Fruit fly (Drosophila melanogaster) whole organism, prepupa: ENCODE results near the gene Or71a.

Experiments
- CG10669 ChIP-seq: fragments of 200-800 bp; sonication (Bioruptor generic); optimal IDR thresholded peaks from 3 replicates; lab custom pipeline; 2018; ENCODE audit warnings: missing biosample characterization, mild to moderate bottlenecking, missing genetic modification characterization, moderate library complexity
- CG11294 ChIP-seq: fragments of 200-800 bp; sonication (Bioruptor generic); IDR thresholded peaks from 2 replicates; pipeline ENCODE4 v1.3.6; 2022; ENCODE audit warnings: missing biosample characterization, missing genetic modification characterization
- CG11762 ChIP-seq: fragments of 200-800 bp; sonication (Bioruptor generic); optimal IDR thresholded peaks from 3 replicates; lab custom pipeline; 2016; ENCODE audit warnings: missing biosample characterization, missing genetic modification characterization; ENCODE audit not compliant: insufficient read depth
- CG15336 ChIP-seq: fragments of 200-800 bp; sonication (Bioruptor generic); IDR thresholded peaks from 2 replicates; pipeline ENCODE4 v1.3.6; 2022; ENCODE audit warnings: missing biosample characterization, missing genetic modification characterization
- CG1621 ChIP-seq: fragments of 200-800 bp; sonication (Bioruptor generic); optimal IDR thresholded peaks from 3 replicates; lab custom pipeline; 2018; ENCODE audit warnings: missing biosample characterization, mild to moderate bottlenecking, missing genetic modification characterization
- CG16779 ChIP-seq: fragments of 200-800 bp; sonication (Bioruptor generic); optimal IDR thresholded peaks from 3 replicates; lab custom pipeline; 2017; ENCODE audit warnings: missing biosample characterization, mild to moderate bottlenecking, missing genetic modification characterization
- CG3032 ChIP-seq: fragments of 200-800 bp; optimal IDR thresholded peaks from 2 replicates; lab custom pipeline; 2019; ENCODE audit warnings: missing biosample characterization, mild to moderate bottlenecking, missing genetic modification characterization, moderate library complexity
- CG31627 ChIP-seq: fragments of 200-800 bp; sonication (Bioruptor generic); optimal IDR thresholded peaks from 3 replicates; lab custom pipeline; 2016; ENCODE audit warnings: missing biosample characterization, missing genetic modification characterization
- CG32006 ChIP-seq: fragments of 200-800 bp; sonication (Bioruptor generic); optimal IDR thresholded peaks from 3 replicates; lab custom pipeline; 2017; ENCODE audit warnings: missing biosample characterization, mild to moderate bottlenecking, missing genetic modification characterization
- CG34406 ChIP-seq: fragments of 200-800 bp; sonication (Bioruptor generic); optimal IDR thresholded peaks from 3 replicates; lab custom pipeline; 2016; ENCODE audit warnings: missing biosample characterization, missing genetic modification characterization
- CG3919 ChIP-seq: fragments of 200-800 bp; sonication (Bioruptor generic); optimal IDR thresholded peaks from 3 replicates; lab custom pipeline; 2016; ENCODE audit warnings: missing biosample characterization, missing genetic modification characterization
- CG4318 ChIP-seq: fragments of 200-800 bp; sonication (Bioruptor generic); optimal IDR thresholded peaks from 3 replicates; lab custom pipeline; 2017; ENCODE audit warnings: missing biosample characterization, mild to moderate bottlenecking, missing genetic modification characterization
- CG6276 ChIP-seq: fragments of 200-800 bp; sonication (Bioruptor generic); optimal IDR thresholded peaks from 2 replicates; lab custom pipeline; 2017; ENCODE audit warnings: missing biosample characterization, mild to moderate bottlenecking, missing genetic modification characterization
- CG6792 ChIP-seq: fragments of 200-800 bp; sonication (Bioruptor generic); optimal IDR thresholded peaks from 3 replicates; lab custom pipeline; 2016; ENCODE audit warnings: missing biosample characterization, missing genetic modification characterization
- CG6808 ChIP-seq: fragments of 200-800 bp; sonication (Bioruptor generic); optimal IDR thresholded peaks from 3 replicates; lab custom pipeline; 2017; ENCODE audit warnings: missing biosample characterization, missing genetic modification characterization, mild to moderate bottlenecking, moderate library complexity, missing genetic modification reagents
- CG6854 ChIP-seq: fragments of 200-800 bp; sonication (Bioruptor generic); optimal IDR thresholded peaks from 2 replicates; lab custom pipeline; 2017; ENCODE audit warnings: missing biosample characterization, mild to moderate bottlenecking, missing genetic modification characterization
- CG7368 ChIP-seq: fragments of 200-800 bp; sonication (Bioruptor generic); optimal IDR thresholded peaks from 3 replicates; lab custom pipeline; 2016; ENCODE audit warnings: missing biosample characterization, missing genetic modification characterization
- CG8319 ChIP-seq: fragments of 200-800 bp; sonication (Bioruptor generic); optimal IDR thresholded peaks from 3 replicates; lab custom pipeline; 2016; ENCODE audit warnings: missing biosample characterization, missing genetic modification characterization
- CG8632 ChIP-seq: fragments of 200-800 bp; sonication (Bioruptor generic); optimal IDR thresholded peaks from 3 replicates; lab custom pipeline; 2016; ENCODE audit warnings: missing biosample characterization, missing genetic modification characterization
- CG9139 ChIP-seq: fragments of 200-800 bp; sonication (Bioruptor generic); optimal IDR thresholded peaks from 3 replicates; lab custom pipeline; 2017; ENCODE audit warnings: missing biosample characterization, mild to moderate bottlenecking, missing genetic modification characterization
- Eip78C ChIP-seq: fragments of 200-800 bp; sonication (Bioruptor generic); peaks from one replicate; lab custom pipeline; 2016; ENCODE audit warnings: missing biosample characterization, missing genetic modification characterization
- Ets21C ChIP-seq: fragments of 200-800 bp; sonication (Bioruptor generic); optimal IDR thresholded peaks from 3 replicates; lab custom pipeline; 2016; ENCODE audit warnings: missing biosample characterization, missing genetic modification characterization
- Ets96B ChIP-seq: fragments of 200-800 bp; optimal IDR thresholded peaks from 2 replicates; lab custom pipeline; 2019; ENCODE audit warnings: missing biosample characterization, mild to moderate bottlenecking, missing genetic modification characterization, moderate library complexity
- Gug ChIP-seq: fragments of 200-800 bp; sonication (Bioruptor generic); IDR thresholded peaks from 2 replicates; pipeline ENCODE4 v1.3.6; 2022; ENCODE audit warnings: missing biosample characterization, missing genetic modification characterization
- Hr38 ChIP-seq: sonication (Bioruptor generic); optimal IDR thresholded peaks from 2 replicates; lab custom pipeline; 2016; ENCODE audit warnings: missing biosample characterization, missing genetic modification characterization
- Hr39 ChIP-seq: fragments of 200-800 bp; sonication (Bioruptor generic); optimal IDR thresholded peaks from 2 replicates; lab custom pipeline; 2016; ENCODE audit warnings: missing biosample characterization, missing genetic modification characterization
- Hr4 ChIP-seq: fragments of 200-800 bp; sonication (Bioruptor generic); optimal IDR thresholded peaks from 3 replicates; lab custom pipeline; 2016; ENCODE audit warnings: missing biosample characterization, missing genetic modification characterization
- Lpt ChIP-seq: fragments of 200-800 bp; sonication (Bioruptor generic); optimal IDR thresholded peaks from 3 replicates; lab custom pipeline; 2016; ENCODE audit warnings: missing biosample characterization, missing genetic modification characterization
- Met ChIP-seq: fragments of 200-800 bp; sonication (Bioruptor generic); optimal IDR thresholded peaks from 3 replicates; lab custom pipeline; 2016; ENCODE audit warnings: missing biosample characterization, missing genetic modification characterization
- Smox ChIP-seq: fragments of 200-800 bp; sonication (Bioruptor generic); optimal IDR thresholded peaks from 3 replicates; lab custom pipeline; 2016; ENCODE audit warnings: missing biosample characterization, missing genetic modification characterization
- Sox102F ChIP-seq: fragments of 200-800 bp; sonication (Bioruptor generic); optimal IDR thresholded peaks from 2 replicates; lab custom pipeline; 2016; ENCODE audit warnings: missing biosample characterization, mild to moderate bottlenecking, missing genetic modification characterization
- Sox14 ChIP-seq: fragments of 200-800 bp; sonication (Bioruptor generic); optimal IDR thresholded peaks from 3 replicates; lab custom pipeline; 2016; ENCODE audit warnings: missing biosample characterization, missing genetic modification characterization
- achi ChIP-seq: fragments of 200-800 bp; sonication (Bioruptor generic); optimal IDR thresholded peaks from 3 replicates; lab custom pipeline; 2016; ENCODE audit warnings: missing biosample characterization, missing genetic modification characterization
- acj6 ChIP-seq: fragments of 200-800 bp; sonication (Bioruptor generic); optimal IDR thresholded peaks from 3 replicates; lab custom pipeline; 2016; ENCODE audit warnings: missing biosample characterization, missing genetic modification characterization
- dac ChIP-seq: fragments of 200-800 bp; sonication (Bioruptor generic); optimal IDR thresholded peaks from 2 replicates; lab custom pipeline; 2017; ENCODE audit warnings: missing biosample characterization, mild to moderate bottlenecking, missing genetic modification characterization
- eg ChIP-seq: fragments of 200-800 bp; sonication (Bioruptor generic); IDR thresholded peaks from 3 replicates; pipeline ENCODE4 v1.3.6; 2022; ENCODE audit warnings: missing biosample characterization, missing genetic modification characterization
- esn ChIP-seq: fragments of 200-800 bp; sonication (Bioruptor generic); optimal IDR thresholded peaks from 2 replicates; lab custom pipeline; 2016; ENCODE audit warnings: missing biosample characterization, mild to moderate bottlenecking, missing genetic modification characterization, moderate library complexity
- fd59A ChIP-seq: fragments of 200-800 bp; sonication (Bioruptor generic); optimal IDR thresholded peaks from 2 replicates; lab custom pipeline; 2017; ENCODE audit warnings: missing biosample characterization, mild to moderate bottlenecking, missing genetic modification characterization, missing genetic modification reagents
- fkh ChIP-seq: fragments of 200-800 bp; sonication (Bioruptor generic); optimal IDR thresholded peaks from 3 replicates; lab custom pipeline; 2017; ENCODE audit warnings: missing biosample characterization, mild to moderate bottlenecking, missing genetic modification characterization, moderate library complexity
- lz ChIP-seq: fragments of 200-800 bp; sonication (Bioruptor generic); optimal IDR thresholded peaks from 3 replicates; lab custom pipeline; 2016; ENCODE audit warnings: missing biosample characterization, missing genetic modification characterization
- net ChIP-seq: fragments of 200-800 bp; sonication (Bioruptor generic); optimal IDR thresholded peaks from 3 replicates; lab custom pipeline; 2016; ENCODE audit warnings: missing biosample characterization, missing genetic modification characterization
- pdm3 ChIP-seq: fragments of 200-800 bp; sonication (Bioruptor generic); optimal IDR thresholded peaks from 3 replicates; lab custom pipeline; 2016; ENCODE audit warnings: missing biosample characterization, missing genetic modification characterization
- salr ChIP-seq, 2 experiments: fragments of 200-800 bp; sonication (Bioruptor generic); optimal IDR thresholded peaks; 3 replicates each; lab custom pipeline; 2016 to 2018; ENCODE audit warnings: missing biosample characterization in 2 of 2, missing genetic modification characterization in 2 of 2, mild to moderate bottlenecking in 1 of 2
- spab ChIP-seq: fragments of 200-800 bp; sonication (Bioruptor generic); optimal IDR thresholded peaks from 2 replicates; lab custom pipeline; 2017; ENCODE audit warnings: missing biosample characterization, mild to moderate bottlenecking, missing genetic modification characterization, missing genetic modification reagents
- ss ChIP-seq, 2 experiments: fragments of 200-800 bp; sonication (Bioruptor generic); optimal IDR thresholded peaks; 2 replicates in 1 of 2; 3 replicates in 1 of 2; lab custom pipeline; 2017 to 2018; ENCODE audit warnings: mild to moderate bottlenecking in 2 of 2, missing biosample characterization in 2 of 2, missing genetic modification characterization in 2 of 2, moderate library complexity in 1 of 2
- svp ChIP-seq: fragments of 200-800 bp; sonication (Bioruptor generic); peaks from one replicate; lab custom pipeline; 2016; ENCODE audit warnings: missing biosample characterization, missing genetic modification characterization
- topi ChIP-seq: fragments of 200-800 bp; sonication (Bioruptor generic); optimal IDR thresholded peaks from 3 replicates; lab custom pipeline; 2016; ENCODE audit warnings: missing biosample characterization, missing genetic modification characterization

The Or71a gene

dm6 chr3L:15102669-15103309 lies 24.5 kb upstream of the Or71a start (continued):
- no peak for TF ChIP-seq esn (GFP tag; lab: Kevin White, UChicago)
- TF ChIP-seq CG6854 (GFP tag; lab: Kevin White, UChicago) = peak; percentile 99
- peak; percentile 39 for TF ChIP-seq CG32006
- TF ChIP-seq Gug (GFP tag; lab: Robert Waterston, UW) = 0 out of 2 replicates have a peak, but pooled peaks have one; percentile 15
- TF ChIP-seq dac (GFP tag; lab: Kevin White, UChicago) = no peak

dm6 chr3L:15101639-15102413 lies 23.6 kb upstream of the Or71a start:
- no peak for TF ChIP-seq Hr38 (GFP tag; lab: Kevin White, UChicago)
- no peak for TF ChIP-seq CG4318 (GFP tag; lab: Kevin White, UChicago)
- peak; percentile 67 for TF ChIP-seq Eip78C
- peak; percentile 33 for TF ChIP-seq CG10669 (GFP tag; lab: Kevin White, UChicago)
- TF ChIP-seq Ets21C (GFP tag; lab: Kevin White, UChicago) = peak; percentile 2
- peak; percentile 51 for TF ChIP-seq esn (GFP tag; lab: Kevin White, UChicago)
- peak; percentile 56 for TF ChIP-seq Sox102F
- peak; percentile 41 for TF ChIP-seq Lpt (GFP tag; lab: Kevin White, UChicago)
- TF ChIP-seq eg (GFP tag; lab: Robert Waterston, UW) = peak; percentile 51; the same call in 2 of the 3 replicates
- TF ChIP-seq CG3919 (GFP tag; lab: Kevin White, UChicago) = peak; percentile 12
- peak; percentile 16 for TF ChIP-seq net (GFP tag; lab: Kevin White, UChicago)
- TF ChIP-seq CG7368 = no peak
- TF ChIP-seq CG8319 (GFP tag; lab: Kevin White, UChicago) = no peak
- no peak for TF ChIP-seq CG6792 (GFP tag; lab: Kevin White, UChicago)
- peak; percentile 1 for TF ChIP-seq CG16779
- TF ChIP-seq Sox14 (GFP tag; lab: Kevin White, UChicago) = peak; percentile 68
- no peak for TF ChIP-seq fd59A (GFP tag; lab: Kevin White, UChicago)
- TF ChIP-seq svp (GFP tag; lab: Kevin White, UChicago) = peak; percentile 84
- TF ChIP-seq CG6854 (GFP tag; lab: Kevin White, UChicago) = peak; percentile 100
- peak; percentile 2 for TF ChIP-seq CG34406 (GFP tag; lab: Kevin White, UChicago)
- TF ChIP-seq Hr39 = peak; percentile 52
- TF ChIP-seq spab = peak; percentile 43
- TF ChIP-seq Smox (GFP tag; lab: Kevin White, UChicago) = peak; percentile 33
- no peak for TF ChIP-seq CG8632
- peak; percentile 3 for TF ChIP-seq CG9139 (GFP tag; lab: Kevin White, UChicago)
- TF ChIP-seq acj6 (GFP tag; lab: Kevin White, UChicago) = peak; percentile 52
- TF ChIP-seq topi (GFP tag; lab: Kevin White, UChicago) = peak; percentile 8
- TF ChIP-seq CG11294 = no peak
- peak; percentile 6 for TF ChIP-seq CG6808 (GFP tag; lab: Kevin White, UChicago)
- TF ChIP-seq Ets96B (tag; lab: Kevin White, UChicago) = peak; percentile 10
- peak; percentile 35 for TF ChIP-seq achi (GFP tag; lab: Kevin White, UChicago)
- no peak for TF ChIP-seq CG1621 (tag; lab: Kevin White, UChicago)
- peak; percentile 40 for TF ChIP-seq lz (GFP tag; lab: Kevin White, UChicago)
- TF ChIP-seq CG6276 (GFP tag; lab: Kevin White, UChicago) = no peak
- TF ChIP-seq dac (GFP tag; lab: Kevin White, UChicago) = no peak
- peak; percentile 34 for TF ChIP-seq Hr4
- TF ChIP-seq Met = peak; percentile 42
- peak; percentile 59 for TF ChIP-seq pdm3
- peak in 1 of 2 experiments; percentile 85 for TF ChIP-seq ss (GFP tag; optimal IDR thresholded peaks at IDR 0.05; lab: Kevin White, UChicago)
- no peak for TF ChIP-seq salr (GFP tag; optimal IDR thresholded peaks at IDR 0.05; lab: Kevin White, UChicago)
- TF ChIP-seq CG11762 (GFP tag; lab: Kevin White, UChicago) = peak; percentile 2
- TF ChIP-seq CG31627 (GFP tag; lab: Kevin White, UChicago) = peak; percentile 54
- no peak for TF ChIP-seq CG3032 (tag; lab: Kevin White, UChicago)
- TF ChIP-seq CG15336 = peak; percentile 37; the same call in 1 of the 2 replicates
- TF ChIP-seq CG32006 = peak; percentile 23
- no peak for TF ChIP-seq fkh (GFP tag; lab: Kevin White, UChicago)
